Worm (Caenorhabditis elegans): Measurements from ENCODE around the gene gst-18.

The gst-18 gene

DNA sequence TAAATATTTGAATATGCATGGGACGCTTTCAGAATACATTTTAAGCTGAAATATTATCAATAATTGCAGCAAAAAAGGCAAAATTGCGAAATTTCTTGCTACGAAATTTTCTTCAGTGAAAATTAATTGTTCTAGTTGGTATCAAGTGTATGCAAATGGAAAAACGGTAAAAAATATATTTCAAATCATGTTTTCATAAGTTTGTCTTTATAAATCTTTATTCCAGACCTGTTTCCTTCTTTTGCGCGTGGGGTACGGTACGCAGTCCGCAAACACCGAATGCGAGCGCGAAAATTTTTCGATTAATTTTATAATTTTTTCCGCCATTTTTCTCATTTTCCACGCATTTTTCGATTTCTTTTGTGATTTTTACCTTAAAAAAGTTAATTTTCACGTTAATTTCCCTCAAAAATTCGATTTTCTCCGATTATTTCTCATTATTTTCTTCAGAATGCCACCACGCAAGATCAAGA lies 34.1 kb downstream of the gst-18 start, which contains the start of the genes fbxc-23 and csc-1 (continued):
- TF ChIP-seq unc-62 (GFP tag; optimal IDR thresholded peaks at IDR 0.05 in 1 of 2) (no peak), unc-62 (tag; optimal IDR thresholded peaks at IDR 0.05) (no peak), zip-2 (tag; optimal IDR thresholded peaks at IDR 0.05) (no peak), unc-39 (tag; optimal IDR thresholded peaks at IDR 0.05) (no peak), egl-43 (GFP tag; IDR thresholded peaks at IDR 0.05) (no peak), dmd-6 (GFP tag; IDR thresholded peaks at IDR 0.05) (no peak), nhr-102 (tag; optimal IDR thresholded peaks at IDR 0.05) (no peak), lin-39 (tag; optimal IDR thresholded peaks at IDR 0.05) (no peak), mxl-3 (GFP tag; optimal IDR thresholded peaks at IDR 0.05) (no peak), nhr-48 (tag; optimal IDR thresholded peaks at IDR 0.05) (no peak), lin-38 (GFP tag; IDR thresholded peaks at IDR 0.05) (peak; percentile 70), aha-1 (tag) (no peak), ceh-62 (tag; optimal IDR thresholded peaks at IDR 0.05) (no peak), set-16 (GFP tag; IDR thresholded peaks at IDR 0.05) (no peak), ZK546.5 (tag; optimal IDR thresholded peaks at IDR 0.05) (no peak), dmd-8 (GFP tag; IDR thresholded peaks at IDR 0.05) (no peak), zip-11 (GFP tag; IDR thresholded peaks at IDR 0.05) (no peak), mdl-1 (tag; optimal IDR thresholded peaks at IDR 0.05) (no peak), nhr-41 (GFP tag; IDR thresholded peaks at IDR 0.05) (no peak), duxl-1 (tag; optimal IDR thresholded peaks at IDR 0.05; ENCODE audit: poor library complexity) (no peak), nhr-6 (tag; optimal IDR thresholded peaks at IDR 0.05) (no peak), F10B5.3 (tag; optimal IDR thresholded peaks at IDR 0.05) (no peak), gei-8 (GFP tag; optimal IDR thresholded peaks at IDR 0.05) (no peak), hif-1 (tag; optimal IDR thresholded peaks at IDR 0.05) (no peak), fkh-10 (GFP tag; optimal IDR thresholded peaks at IDR 0.05) (peak; percentile 20), skn-1 (tag; optimal IDR thresholded peaks at IDR 0.05) (no peak), ceh-44 (GFP tag; IDR thresholded peaks at IDR 0.05) (no peak), R02D3.7 (tag; optimal IDR thresholded peaks at IDR 0.05) (no peak), attf-4 (tag; optimal IDR thresholded peaks at IDR 0.05) (no peak), tra-1 (GFP tag; IDR thresholded peaks at IDR 0.05) (no peak), tag-97 (GFP tag; IDR thresholded peaks at IDR 0.05) (no peak), nhr-237 (tag; optimal IDR thresholded peaks at IDR 0.05) (no peak), egl-27 (tag; optimal IDR thresholded peaks at IDR 0.05) (no peak), madf-5 (GFP tag; IDR thresholded peaks at IDR 0.05) (no peak), nhr-76 (tag; optimal IDR thresholded peaks at IDR 0.05) (no peak), daf-19 (GFP tag; conservative IDR thresholded peaks at IDR 0.05) (no peak), fos-1 (tag; optimal IDR thresholded peaks at IDR 0.05) (no peak), rbr-2 (tag; optimal IDR thresholded peaks at IDR 0.05) (peak; percentile 1), vab-7 (GFP tag; IDR thresholded peaks at IDR 0.05) (no peak), snpc-1.2 (GFP tag; IDR thresholded peaks at IDR 0.05) (no peak), zfp-2 (tag; optimal IDR thresholded peaks at IDR 0.05) (no peak), arid-1 (GFP tag; conservative IDR thresholded peaks at IDR 0.05) (no peak), unc-130 (GFP tag; optimal IDR thresholded peaks at IDR 0.05) (peak; percentile 17), madf-9 (GFP tag; conservative IDR thresholded peaks at IDR 0.05) (no peak), T20F7.1 (GFP tag; optimal IDR thresholded peaks at IDR 0.05) (no peak), lin-1 (GFP tag; IDR thresholded peaks at IDR 0.05) (no peak), F37D6.2 (tag; optimal IDR thresholded peaks at IDR 0.05) (no peak), spr-1 (tag; optimal IDR thresholded peaks at IDR 0.05) (no peak), mxl-2 (GFP tag; conservative IDR thresholded peaks at IDR 0.05) (no peak), dmd-9 (GFP tag; IDR thresholded peaks at IDR 0.05) (no peak), php-3 (GFP tag; IDR thresholded peaks at IDR 0.05) (no peak), hmg-1.1 (GFP tag; IDR thresholded peaks at IDR 0.05) (0 out of 2 replicates have a peak, but pooled peaks have one; percentile 15), mep-1 (tag; optimal IDR thresholded peaks at IDR 0.05) (no peak)
